Fruit fly (Drosophila melanogaster) whole organism: ENCODE data around the gene CG14410.

Experiments
- CG8478 ChIP-seq: fragments of >200 bp; optimal IDR thresholded peaks from 2 replicates; lab custom pipeline; 2018; ENCODE audit warnings: inconsistent platforms
- Dll ChIP-seq: fragments of >200 bp; optimal IDR thresholded peaks from 2 replicates; lab custom pipeline; 2017
- EcR ChIP-seq, 2 experiments: fragments of >200 bp; optimal IDR thresholded peaks; 2 replicates each; lab custom pipeline; 2017; ENCODE audit warnings: missing biosample characterization in 2 of 2, missing genetic modification characterization in 2 of 2, missing genetic modification reagents in 2 of 2
- pan ChIP-seq: fragments of >200 bp; optimal IDR thresholded peaks from 2 replicates; lab custom pipeline; 2017
- psq ChIP-seq: fragments of >200 bp; optimal IDR thresholded peaks from 2 replicates; lab custom pipeline; 2017
- usp ChIP-seq: fragments of >200 bp; optimal IDR thresholded peaks from 2 replicates; lab custom pipeline; 2017; ENCODE audit warnings: missing biosample characterization, missing genetic modification characterization, mixed read lengths

Gene CG14410

DNA sequence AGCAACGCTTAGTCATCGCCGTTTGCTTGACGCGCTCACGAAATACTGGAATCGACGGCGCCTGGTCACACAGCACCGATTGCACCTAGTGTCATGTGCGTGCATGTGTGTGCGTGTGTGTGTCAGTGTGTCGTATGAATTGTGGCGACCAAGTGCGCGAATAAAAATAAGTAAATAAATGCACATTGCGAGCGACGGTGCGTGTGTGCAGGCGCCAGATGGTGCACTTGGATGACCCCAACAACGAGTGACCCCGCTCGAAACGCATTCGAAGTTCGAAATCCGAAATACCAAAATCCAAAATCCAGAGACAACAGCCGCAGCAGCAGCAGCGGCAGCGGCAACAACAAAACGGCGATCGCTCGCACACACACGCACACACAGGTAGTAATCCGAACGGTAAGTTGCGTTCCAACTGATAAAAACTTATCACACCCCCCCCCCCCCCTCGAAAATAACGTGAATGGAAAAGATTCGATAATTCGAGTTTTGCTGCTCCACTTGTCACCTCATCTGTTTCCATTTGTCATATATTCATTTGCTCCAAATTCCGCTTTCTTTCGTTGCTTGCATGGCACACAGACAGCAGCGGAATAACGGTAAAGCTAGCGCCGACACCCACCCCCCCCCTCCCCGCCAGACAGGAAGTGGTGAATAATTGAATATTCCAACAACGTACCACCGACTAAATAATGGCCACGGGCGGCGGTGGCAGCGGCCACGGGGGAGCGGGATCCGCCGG lies 3.8 kb upstream of the CG14410 start, which contains the start of gene CG14411:
Gene CG14411, plus strand, starts transcription at position 86 of the 742 bp plus-strand sequence.
- no peak for TF ChIP-seq EcR (GFP tag; optimal IDR thresholded peaks at IDR 0.05; lab: Kevin White, UChicago)
- TF ChIP-seq CG8478 (lab: Kevin White, UChicago) = no peak
- no peak for TF ChIP-seq pan (lab: Kevin White, UChicago)
- no peak for TF ChIP-seq psq (lab: Kevin White, UChicago)
- no peak for TF ChIP-seq usp (GFP tag; lab: Kevin White, UChicago)
- TF ChIP-seq Dll (lab: Kevin White, UChicago) = no peak

DNA sequence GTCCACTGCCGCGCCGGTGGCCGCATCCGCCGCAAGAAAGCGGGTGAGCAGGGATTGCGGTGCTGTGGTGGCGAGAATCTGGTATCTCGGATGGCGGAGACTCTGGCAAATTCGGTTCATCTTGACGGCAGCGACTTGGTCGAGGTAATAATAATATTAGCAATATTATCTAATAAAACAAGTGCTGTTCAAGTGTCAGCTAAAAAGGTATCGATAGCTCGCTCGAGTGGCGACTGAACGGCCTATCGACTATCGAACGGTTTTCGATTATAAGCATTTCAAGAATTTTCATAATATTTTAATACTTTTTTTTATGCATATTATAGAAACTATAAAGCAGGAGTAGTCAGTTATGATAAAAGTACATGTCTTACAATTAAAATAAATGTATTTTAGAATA lies 1.5 kb downstream of the CG14410 start, which contains the start of gene Grx5:
Gene Grx5, minus strand, starts transcription at position 216 of the 400 bp plus-strand sequence.
- TF ChIP-seq usp (GFP tag; lab: Kevin White, UChicago) (no peak), CG8478 (lab: Kevin White, UChicago) (no peak), EcR (GFP tag; optimal IDR thresholded peaks at IDR 0.05; lab: Kevin White, UChicago) (no peak), Dll (lab: Kevin White, UChicago) (no peak), pan (lab: Kevin White, UChicago) (no peak), psq (lab: Kevin White, UChicago) (no peak)

DNA sequence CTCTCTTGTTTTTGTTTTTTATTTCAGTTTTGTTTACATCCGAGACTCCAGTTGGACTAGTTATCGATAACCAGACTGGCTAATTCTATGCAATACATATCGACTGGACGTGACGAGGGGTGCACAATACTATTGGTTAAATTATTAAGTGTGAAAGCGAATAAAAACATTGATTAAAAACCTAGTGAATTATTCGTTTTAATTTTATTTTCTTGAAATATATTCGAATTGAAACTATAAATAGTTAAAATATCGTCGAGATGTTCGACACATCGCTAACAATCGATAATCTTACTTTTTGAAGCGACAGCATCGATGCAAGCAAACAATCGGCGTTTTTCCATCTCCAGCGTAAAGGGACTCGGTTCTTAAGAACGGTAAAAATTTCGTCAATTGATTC lies 2.5 kb downstream of the CG14410 start, which contains the start of the genes CG32590 and Flo2:
Gene CG32590, minus strand, starts transcription at position 60 of the 400 bp plus-strand sequence.
Gene Flo2, plus strand, starts transcription at position 330 of the 400 bp plus-strand sequence.
- TF ChIP-seq Dll (lab: Kevin White, UChicago) (no peak), pan (lab: Kevin White, UChicago) (no peak), EcR (GFP tag; optimal IDR thresholded peaks at IDR 0.05; lab: Kevin White, UChicago) (no peak), CG8478 (lab: Kevin White, UChicago) (no peak)

DNA sequence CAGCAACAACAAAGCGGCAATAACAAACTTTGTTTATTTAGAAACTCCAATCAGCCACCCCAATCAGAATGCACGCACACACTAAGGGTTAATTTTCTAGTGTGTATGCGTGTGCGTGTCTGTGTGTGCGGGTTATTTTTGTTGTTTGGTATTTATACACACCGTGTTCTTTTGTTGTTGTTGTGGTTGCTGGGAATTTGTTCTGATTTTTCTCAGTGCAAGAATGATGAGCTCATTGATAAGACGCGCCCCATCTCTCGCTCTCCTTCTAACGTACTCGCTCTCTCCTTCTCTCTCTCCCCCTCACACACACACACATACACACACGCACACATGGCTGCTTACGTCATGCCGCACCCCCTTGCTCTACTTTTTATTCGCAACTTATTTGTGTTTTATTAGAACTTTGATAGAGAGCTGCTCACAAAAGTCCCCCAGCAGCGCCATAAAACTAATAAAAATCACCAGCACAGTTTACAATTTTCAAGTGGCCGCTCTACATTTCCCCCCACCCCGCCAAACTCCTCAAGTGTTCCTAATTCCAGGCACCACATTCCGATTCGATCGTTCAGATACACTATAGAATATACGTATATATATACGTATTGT lies 3.3 kb downstream of the CG14410 start:
- TF ChIP-seq CG8478 (lab: Kevin White, UChicago) (no peak), EcR (GFP tag; optimal IDR thresholded peaks at IDR 0.05; lab: Kevin White, UChicago) (no peak), usp (GFP tag; lab: Kevin White, UChicago) (no peak), Dll (lab: Kevin White, UChicago) (no peak), pan (lab: Kevin White, UChicago) (no peak), psq (lab: Kevin White, UChicago) (no peak)

DNA sequence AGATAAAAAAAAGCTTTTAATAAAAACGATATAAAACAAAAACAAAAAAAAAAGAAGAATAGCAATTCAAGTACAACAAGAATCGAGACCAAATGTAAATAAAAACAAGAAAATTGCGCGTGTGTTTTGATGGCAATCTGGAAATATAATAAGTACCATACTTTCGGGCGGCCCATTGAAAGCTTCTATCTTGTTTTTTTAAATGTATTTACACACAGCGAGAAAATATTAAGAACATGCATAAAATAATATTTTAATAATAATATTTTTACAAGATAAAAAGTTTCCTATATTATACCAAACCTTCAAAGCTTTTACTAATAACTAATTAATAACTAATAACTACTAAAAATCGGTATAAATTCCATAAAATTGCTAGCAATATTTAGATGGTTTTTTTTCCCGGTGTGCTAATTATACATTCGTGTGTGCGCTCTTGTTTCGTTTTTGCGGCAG lies 3.9 kb downstream of the CG14410 start:
- no peak for TF ChIP-seq usp (GFP tag; lab: Kevin White, UChicago)
- TF ChIP-seq CG8478 (lab: Kevin White, UChicago) = no peak
- TF ChIP-seq pan (lab: Kevin White, UChicago) = no peak
- TF ChIP-seq Dll (lab: Kevin White, UChicago) = no peak
- no peak for TF ChIP-seq psq (lab: Kevin White, UChicago)
- no peak for TF ChIP-seq EcR (GFP tag; optimal IDR thresholded peaks at IDR 0.05; lab: Kevin White, UChicago)

DNA sequence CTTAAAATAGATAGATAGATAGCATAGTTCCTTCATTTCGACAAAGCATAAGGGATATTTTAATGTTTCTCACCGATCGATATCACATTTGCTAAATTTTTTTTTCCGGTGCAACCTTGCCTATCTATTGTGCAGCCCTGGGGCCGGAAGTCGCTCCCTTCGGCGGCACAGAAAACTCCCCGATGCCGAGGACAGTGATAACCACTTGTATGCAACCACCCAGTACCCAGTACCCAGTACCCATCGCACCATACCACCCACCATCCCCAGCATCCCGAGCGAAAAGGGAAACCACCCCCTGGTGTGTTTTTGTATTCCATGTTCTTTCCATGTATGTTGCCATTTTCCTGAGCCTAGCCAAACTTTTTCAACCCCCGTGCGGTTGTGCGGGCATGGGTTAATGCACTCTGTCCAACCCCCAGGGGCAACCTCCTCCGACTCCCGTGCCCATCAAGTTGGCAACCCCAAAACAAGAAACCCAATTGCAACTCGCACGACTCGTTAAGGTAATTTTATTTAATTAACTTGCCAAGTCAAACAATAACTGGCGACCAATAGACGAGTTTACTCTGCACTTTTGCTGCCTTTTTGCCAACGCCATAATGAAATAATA lies 5.5 kb downstream of the CG14410 start:
- TF ChIP-seq CG8478 (lab: Kevin White, UChicago) (no peak), psq (lab: Kevin White, UChicago) (no peak), EcR (GFP tag; optimal IDR thresholded peaks at IDR 0.05; lab: Kevin White, UChicago) (no peak), pan (lab: Kevin White, UChicago) (no peak), Dll (lab: Kevin White, UChicago) (no peak)

DNA sequence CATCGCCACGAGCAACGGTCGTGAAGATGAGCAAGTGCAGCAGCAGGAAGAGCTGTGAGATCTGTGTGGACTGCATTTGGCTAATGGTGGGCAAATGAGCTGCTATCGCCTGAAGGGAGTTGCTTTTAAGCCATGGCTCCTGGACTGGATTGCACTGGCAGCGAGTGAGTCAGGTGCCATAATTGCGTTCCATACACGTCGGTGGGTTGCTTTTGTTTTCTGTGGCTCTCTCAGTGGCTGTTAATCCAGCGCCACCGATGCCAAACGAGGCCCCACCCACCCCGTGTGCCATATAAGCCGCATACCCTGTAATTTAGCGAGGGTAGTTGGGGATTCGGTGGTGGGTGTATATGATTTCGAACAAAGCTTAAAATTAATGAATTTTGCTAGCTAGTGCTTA lies 8.1 kb downstream of the CG14410 start, which contains the start of gene CG12539:
Gene CG12539, minus strand, starts transcription at position 101 of the 400 bp plus-strand sequence.
- TF ChIP-seq CG8478 (lab: Kevin White, UChicago) (no peak), psq (lab: Kevin White, UChicago) (no peak), Dll (lab: Kevin White, UChicago) (no peak), usp (GFP tag; lab: Kevin White, UChicago) (no peak), pan (lab: Kevin White, UChicago) (no peak)

DNA sequence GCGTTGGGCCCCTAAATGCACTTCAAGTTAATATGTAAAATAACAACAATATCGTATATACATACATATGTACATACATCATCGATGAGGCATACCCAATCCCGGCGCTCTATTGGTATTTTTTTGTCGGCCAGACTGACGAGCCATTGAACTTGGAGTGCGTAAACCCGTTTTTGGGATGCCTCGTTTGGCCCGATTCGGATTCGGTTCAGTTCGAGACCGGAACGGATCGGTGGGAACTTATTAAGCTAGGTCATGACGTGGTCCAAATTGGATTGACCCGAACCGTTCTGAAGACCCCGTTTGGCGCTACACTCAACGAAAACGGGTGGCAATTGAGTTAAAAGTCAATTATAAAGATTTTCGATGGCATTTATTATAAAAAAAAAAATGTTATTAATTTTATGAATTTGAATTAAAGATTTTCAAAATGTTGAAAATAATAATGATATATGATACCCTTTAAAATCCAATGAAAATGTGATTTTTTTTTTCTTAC lies 9.6 kb downstream of the CG14410 start:
- TF ChIP-seq pan (lab: Kevin White, UChicago) (no peak), usp (GFP tag; lab: Kevin White, UChicago) (no peak), EcR (GFP tag; optimal IDR thresholded peaks at IDR 0.05; lab: Kevin White, UChicago) (peak in 1 of 2 experiments; percentile 65)

DNA sequence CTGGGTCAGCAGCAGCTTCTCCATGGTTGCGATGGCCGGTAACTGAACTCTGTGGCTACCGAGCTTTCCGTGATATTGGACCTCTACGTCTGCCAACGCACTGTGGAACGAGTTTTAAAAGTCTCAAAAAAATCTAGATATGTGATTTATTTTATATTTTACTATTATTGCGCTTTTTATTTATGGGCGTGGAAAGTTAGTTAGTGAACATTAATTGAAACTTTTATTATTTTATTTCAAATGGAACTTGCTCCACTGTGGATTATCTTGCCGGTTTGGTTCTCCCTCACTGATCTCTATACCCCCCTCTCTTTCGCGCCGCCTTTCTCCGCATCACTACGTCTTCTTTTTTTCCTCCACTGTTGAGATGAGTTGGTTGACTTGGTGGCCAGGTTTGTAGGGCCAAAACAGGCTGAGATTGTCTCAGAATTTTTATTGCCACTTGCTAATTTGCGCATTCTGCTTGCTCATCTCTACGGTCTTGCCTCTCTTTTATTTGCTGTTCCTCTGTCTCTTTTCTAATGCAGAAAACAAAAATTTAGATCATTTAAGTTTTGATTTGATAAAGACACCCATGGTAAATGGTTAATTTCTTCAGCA lies 12.3 kb downstream of the CG14410 start, which contains the start of gene CG9522:
Gene CG9522, minus strand, starts transcription at position 54 of the 600 bp plus-strand sequence.
- TF ChIP-seq psq (lab: Kevin White, UChicago) (no peak), EcR (GFP tag; optimal IDR thresholded peaks at IDR 0.05; lab: Kevin White, UChicago) (no peak), CG8478 (lab: Kevin White, UChicago) (no peak), Dll (lab: Kevin White, UChicago) (no peak), usp (GFP tag; lab: Kevin White, UChicago) (no peak), pan (lab: Kevin White, UChicago) (no peak)

DNA sequence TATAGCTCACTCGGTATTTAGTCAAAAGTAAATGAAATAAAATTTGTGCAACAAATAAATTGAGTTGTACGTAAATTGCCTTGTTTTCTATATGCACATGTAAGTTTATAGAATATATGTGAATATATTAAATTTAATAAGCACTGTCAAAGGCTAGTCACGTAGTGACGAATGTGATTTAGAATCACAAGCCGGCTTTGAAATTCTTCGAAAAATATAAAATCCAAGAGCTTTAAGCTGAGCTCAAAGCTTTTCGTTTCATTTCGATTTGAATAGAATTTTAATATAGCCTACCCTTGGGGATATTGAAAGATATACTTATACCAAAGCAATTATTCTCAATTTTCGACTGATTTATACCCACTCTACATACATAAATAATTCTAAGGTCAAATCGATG lies 13.5 kb downstream of the CG14410 start:
- TF ChIP-seq Dll (lab: Kevin White, UChicago) (no peak), usp (GFP tag; lab: Kevin White, UChicago) (no peak), pan (lab: Kevin White, UChicago) (no peak), psq (lab: Kevin White, UChicago) (no peak), CG8478 (lab: Kevin White, UChicago) (no peak), EcR (GFP tag; optimal IDR thresholded peaks at IDR 0.05; lab: Kevin White, UChicago) (no peak)
